Worm (Caenorhabditis elegans) whole organism, L1 larva: ENCODE results near the gene txt-12.

Source experiments
- C04F5.9 ChIP-seq: sonication (generic microtip); optimal IDR thresholded peaks from 2 replicates; lab custom pipeline; 2016; ENCODE audit warnings: missing genetic modification characterization, missing compliant biosample characterization
- C16A3.4 ChIP-seq: fragments of 150-350 bp; optimal IDR thresholded peaks from 2 replicates; lab custom pipeline; 2014; ENCODE audit warnings: missing biosample characterization, missing genetic modification characterization
- C34B4.2 ChIP-seq: sonication (generic microtip); optimal IDR thresholded peaks from 2 replicates; lab custom pipeline; 2017; ENCODE audit warnings: mild to moderate bottlenecking, missing genetic modification characterization, missing compliant biosample characterization
- F16B12.6 ChIP-seq: fragments of 150-350 bp; optimal IDR thresholded peaks from 2 replicates; lab custom pipeline; 2014; ENCODE audit warnings: missing biosample characterization, missing genetic modification characterization
- Y116A8C.19 ChIP-seq: sonication (generic microtip); optimal IDR thresholded peaks from 2 replicates; lab custom pipeline; 2016; ENCODE audit warnings: missing compliant biosample characterization, missing genetic modification characterization, borderline replicate concordance
- aha-1 ChIP-seq: fragments of 150-350 bp; optimal IDR thresholded peaks from 2 replicates; lab custom pipeline; 2014; ENCODE audit warnings: missing biosample characterization, missing genetic modification characterization
- alr-1 ChIP-seq: fragments of 200-800 bp; sonication (Bioruptor generic); optimal IDR thresholded peaks from 2 replicates; lab custom pipeline; 2018; ENCODE audit warnings: borderline replicate concordance, mild to moderate bottlenecking, missing genetic modification characterization, missing compliant biosample characterization
- aly-2 ChIP-seq: fragments of 150-350 bp; optimal IDR thresholded peaks from 2 replicates; lab custom pipeline; 2014; ENCODE audit warnings: missing biosample characterization, missing genetic modification characterization
- ama-1 ChIP-seq: fragments of 150-350 bp; optimal IDR thresholded peaks from 2 replicates; lab custom pipeline; 2014
- ceh-82 ChIP-seq, 3 experiments: fragments of 150-350 bp in 1 of 3; sonication (generic microtip) in 2 of 3; optimal IDR thresholded peaks; 2 replicates each; lab custom pipeline; 2014 to 2017; ENCODE audit warnings: missing biosample characterization in 3 of 3, missing genetic modification characterization in 3 of 3
- ceh-90 ChIP-seq: sonication (generic microtip); optimal IDR thresholded peaks from 2 replicates; lab custom pipeline; 2016; ENCODE audit warnings: missing genetic modification characterization, missing compliant biosample characterization
- efl-1 ChIP-seq, 4 experiments: fragments of 150-350 bp; optimal IDR thresholded peaks in 3 of 4; peaks in 1 of 4; 1 replicate in 1 of 4; 2 replicates in 3 of 4; lab custom pipeline; 2014; ENCODE audit warnings: missing biosample characterization in 2 of 4, missing genetic modification characterization in 2 of 4, missing genetic modification reagents in 2 of 4
- efl-3 ChIP-seq: fragments of 200-800 bp; sonication (Bioruptor generic); optimal IDR thresholded peaks from 2 replicates; lab custom pipeline; 2018; ENCODE audit warnings: mild to moderate bottlenecking, missing genetic modification characterization, missing compliant biosample characterization
- egl-13 ChIP-seq: sonication (generic microtip); optimal IDR thresholded peaks from 2 replicates; lab custom pipeline; 2016; ENCODE audit warnings: missing genotype, missing genetic modification reagents, missing genetic modification characterization, missing compliant biosample characterization
- elt-2 ChIP-seq: sonication (generic microtip); optimal IDR thresholded peaks from 2 replicates; lab custom pipeline; 2016; ENCODE audit warnings: missing genetic modification characterization, mild to moderate bottlenecking, inconsistent platforms, missing compliant biosample characterization, missing genetic modification reagents
- ets-5 ChIP-seq: fragments of 200-800 bp; sonication (Bioruptor generic); IDR thresholded peaks from 2 replicates; pipeline ENCODE4 v1.3.6; 2022; ENCODE audit warnings: missing genetic modification characterization, missing compliant biosample characterization
- fkh-4 ChIP-seq: sonication (generic microtip); optimal IDR thresholded peaks from 2 replicates; lab custom pipeline; 2016; ENCODE audit warnings: missing compliant biosample characterization, missing genetic modification characterization, borderline replicate concordance
- fkh-8 ChIP-seq: sonication (generic microtip); optimal IDR thresholded peaks from 2 replicates; lab custom pipeline; 2016; ENCODE audit warnings: mild to moderate bottlenecking, missing genetic modification characterization, missing compliant biosample characterization
- grh-1 ChIP-seq: fragments of 200-800 bp; sonication (Bioruptor generic); IDR thresholded peaks from 2 replicates; pipeline ENCODE4 v1.3.6; 2022; ENCODE audit warnings: missing genetic modification reagents, missing genetic modification characterization, missing compliant biosample characterization
- hlh-17 ChIP-seq: fragments of 200-800 bp; sonication (Bioruptor generic); optimal IDR thresholded peaks from 2 replicates; lab custom pipeline; 2018; ENCODE audit warnings: missing genetic modification characterization, mild to moderate bottlenecking, missing compliant biosample characterization, moderate library complexity, borderline replicate concordance
- hlh-4 ChIP-seq: sonication (generic microtip); optimal IDR thresholded peaks from 2 replicates; lab custom pipeline; 2016; ENCODE audit warnings: mild to moderate bottlenecking, missing genetic modification characterization, missing compliant biosample characterization
- irx-1 ChIP-seq: sonication (generic microtip); optimal IDR thresholded peaks from 2 replicates; lab custom pipeline; 2016; ENCODE audit warnings: missing genetic modification characterization, missing compliant biosample characterization
- jun-1 ChIP-seq: fragments of 150-350 bp; optimal IDR thresholded peaks from 2 replicates; lab custom pipeline; 2014; ENCODE audit warnings: missing biosample characterization, missing genetic modification reagents, missing genetic modification characterization
- lin-39 ChIP-seq: fragments of 150-350 bp; optimal IDR thresholded peaks from 2 replicates; lab custom pipeline; 2014; ENCODE audit warnings: missing biosample characterization, missing genetic modification reagents, missing genetic modification characterization
- lir-3 ChIP-seq: sonication (generic microtip); optimal IDR thresholded peaks from 2 replicates; lab custom pipeline; 2016; ENCODE audit warnings: mild to moderate bottlenecking, missing genetic modification characterization, moderate library complexity, missing compliant biosample characterization; ENCODE audit not compliant: poor library complexity
- mab-9 ChIP-seq: fragments of 200-800 bp; sonication (Bioruptor generic); IDR thresholded peaks from 2 replicates; pipeline ENCODE4 v1.3.6; 2022; ENCODE audit warnings: missing genetic modification reagents, missing genetic modification characterization, missing compliant biosample characterization
- mef-2 ChIP-seq: fragments of 150-350 bp; optimal IDR thresholded peaks from 2 replicates; lab custom pipeline; 2014; ENCODE audit warnings: missing biosample characterization, missing genetic modification characterization
- mep-1 ChIP-seq: fragments of 150-350 bp; optimal IDR thresholded peaks from 2 replicates; lab custom pipeline; 2014; ENCODE audit warnings: missing biosample characterization, missing genetic modification characterization
- nhr-12 ChIP-seq: sonication (generic microtip); optimal IDR thresholded peaks from 2 replicates; lab custom pipeline; 2017; ENCODE audit warnings: missing biosample characterization, missing genetic modification characterization
- nhr-19 ChIP-seq: fragments of 200-800 bp; sonication (Bioruptor generic); conservative IDR thresholded peaks from 2 replicates; pipeline ENCODE4 v1.3.6; 2022; ENCODE audit warnings: missing genetic modification characterization, missing compliant biosample characterization
- nhr-20 ChIP-seq: sonication (generic microtip); optimal IDR thresholded peaks from 2 replicates; lab custom pipeline; 2016; ENCODE audit warnings: mild to moderate bottlenecking, missing genetic modification characterization, missing compliant biosample characterization
- nhr-237 ChIP-seq: fragments of 150-350 bp; optimal IDR thresholded peaks from 2 replicates; lab custom pipeline; 2014; ENCODE audit warnings: missing biosample characterization, missing genetic modification characterization
- nhr-47 ChIP-seq: sonication (generic microtip); optimal IDR thresholded peaks from 2 replicates; lab custom pipeline; 2016; ENCODE audit warnings: mild to moderate bottlenecking, missing genetic modification characterization, moderate library complexity, missing compliant biosample characterization
- nhr-85 ChIP-seq: sonication (generic microtip); peaks from one replicate; lab custom pipeline; 2016; ENCODE audit warnings: missing genetic modification characterization, inconsistent platforms, missing compliant biosample characterization
- pax-3 ChIP-seq: fragments of 200-800 bp; sonication (Bioruptor generic); optimal IDR thresholded peaks from 2 replicates; lab custom pipeline; 2018; ENCODE audit warnings: mild to moderate bottlenecking, missing genetic modification characterization, moderate library complexity, missing compliant biosample characterization
- pqm-1 ChIP-seq: sonication (generic microtip); optimal IDR thresholded peaks from 3 replicates; lab custom pipeline; 2017; ENCODE audit warnings: missing biosample characterization, missing genetic modification characterization
- rnt-1 ChIP-seq: sonication (generic microtip); optimal IDR thresholded peaks from 2 replicates; lab custom pipeline; 2016; ENCODE audit warnings: mild to moderate bottlenecking, missing genetic modification characterization, moderate library complexity, missing compliant biosample characterization
- snu-23 ChIP-seq: sonication (generic microtip); optimal IDR thresholded peaks from 2 replicates; lab custom pipeline; 2016; ENCODE audit warnings: missing genetic modification characterization, missing compliant biosample characterization
- sptf-1 ChIP-seq: fragments of 150-350 bp; optimal IDR thresholded peaks from 2 replicates; lab custom pipeline; 2014; ENCODE audit warnings: missing biosample characterization, missing genetic modification characterization
- unc-30 ChIP-seq: sonication (generic microtip); optimal IDR thresholded peaks from 2 replicates; lab custom pipeline; 2017; ENCODE audit warnings: missing biosample characterization, missing genetic modification characterization
- unc-62 ChIP-seq: fragments of 150-350 bp; optimal IDR thresholded peaks from 2 replicates; lab custom pipeline; 2014; ENCODE audit warnings: missing biosample characterization, missing genetic modification reagents, missing genetic modification characterization
- unc-86 ChIP-seq: sonication (generic microtip); optimal IDR thresholded peaks from 2 replicates; lab custom pipeline; 2016; ENCODE audit warnings: missing genetic modification characterization, missing compliant biosample characterization
- vab-15 ChIP-seq: sonication (generic microtip); optimal IDR thresholded peaks from 2 replicates; lab custom pipeline; 2017; ENCODE audit warnings: missing genotype, mild to moderate bottlenecking, missing genetic modification characterization, missing compliant biosample characterization
- zip-4 ChIP-seq: fragments of 200-800 bp; sonication (Bioruptor generic); optimal IDR thresholded peaks from 2 replicates; lab custom pipeline; 2018; ENCODE audit warnings: mild to moderate bottlenecking, missing genetic modification characterization, moderate library complexity, missing compliant biosample characterization
- ztf-11 ChIP-seq, 2 experiments: sonication (generic microtip); optimal IDR thresholded peaks; 2 replicates each; lab custom pipeline; 2016 to 2017; ENCODE audit warnings: missing genetic modification characterization in 2 of 2, missing biosample characterization in 1 of 2, missing compliant biosample characterization in 1 of 2

Gene txt-12

DNA sequence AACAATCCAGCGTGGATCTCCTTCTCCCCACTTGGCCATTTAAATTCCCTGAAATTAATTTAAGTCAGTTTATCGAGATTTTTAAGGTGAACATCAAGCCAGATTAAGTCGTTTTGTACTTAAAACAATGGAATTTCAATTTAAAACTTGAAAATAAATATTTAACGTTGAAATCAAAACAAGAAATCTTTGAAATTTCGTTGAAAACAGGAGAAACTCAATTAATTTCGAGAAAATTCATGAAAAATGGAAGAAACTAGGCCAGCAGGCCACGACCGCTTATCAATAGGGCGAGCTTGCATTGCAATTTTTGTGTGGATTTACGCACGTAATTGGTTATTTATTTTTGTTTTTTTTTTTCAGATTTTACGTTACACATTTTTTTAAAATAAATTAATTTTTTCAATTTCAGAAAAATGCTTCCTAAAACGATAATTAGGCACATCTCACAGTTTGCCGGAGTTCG lies 7.4 kb upstream of the txt-12 start, which contains the start of the genes ahsa-1 and C01G10.7 (continued):
- peak; percentile 48 for TF ChIP-seq F16B12.6 (tag; lab: Kevin White, UChicago)
- peak in 1 of 2 experiments; percentile 94 for TF ChIP-seq ztf-11 (tag; optimal IDR thresholded peaks at IDR 0.05; lab: Kevin White, UChicago)
- no peak for TF ChIP-seq unc-62
- TF ChIP-seq aly-2 (tag; lab: Kevin White, UChicago): peak; percentile 38
- TF ChIP-seq nhr-12: no peak
- TF ChIP-seq efl-3 (GFP tag; lab: Kevin White, UChicago): no peak
- TF ChIP-seq fkh-4 (tag; lab: Kevin White, UChicago): peak; percentile 94
- peak; percentile 75 for TF ChIP-seq lin-39 (tag; lab: Kevin White, UChicago)
- TF ChIP-seq lir-3 (tag; lab: Kevin White, UChicago): peak; percentile 97
- peak; percentile 93 for TF ChIP-seq C16A3.4 (tag; lab: Kevin White, UChicago)
- peak; percentile 74 for TF ChIP-seq grh-1
- TF ChIP-seq nhr-85 (tag; lab: Kevin White, UChicago): peak; percentile 97
- peak; percentile 87 for TF ChIP-seq nhr-19 (GFP tag; lab: Robert Waterston, UW)
- no peak for TF ChIP-seq mef-2 (tag; lab: Kevin White, UChicago)
- TF ChIP-seq ceh-82 (tag; optimal IDR thresholded peaks at IDR 0.05; lab: Kevin White, UChicago): peak; percentile 83 to 91 (median 87)
- TF ChIP-seq ets-5 (GFP tag; lab: Robert Waterston, UW): no peak
- no peak for TF ChIP-seq hlh-17 (GFP tag; lab: Kevin White, UChicago)
- TF ChIP-seq mab-9 (GFP tag; lab: Robert Waterston, UW): peak; percentile 73
- TF ChIP-seq C04F5.9: peak; percentile 88
- peak; percentile 99 for TF ChIP-seq rnt-1 (tag; lab: Kevin White, UChicago)
- TF ChIP-seq sptf-1 (tag; lab: Kevin White, UChicago): no peak
- TF ChIP-seq zip-4 (GFP tag; lab: Kevin White, UChicago): peak; percentile 33
- peak; percentile 61 for TF ChIP-seq jun-1 (tag; lab: Kevin White, UChicago)
- TF ChIP-seq efl-1 (optimal IDR thresholded peaks at IDR 0.05; lab: Kevin White, UChicago): peak; percentile 84 to 85
- peak; percentile 83 to 97 for TF ChIP-seq efl-1 (GFP tag; optimal IDR thresholded peaks at IDR 0.05 in 1 of 2; lab: Kevin White, UChicago)
- TF ChIP-seq ama-1: peak; percentile 25
- TF ChIP-seq unc-86: peak; percentile 85
- peak; percentile 34 for TF ChIP-seq hlh-4 (tag; lab: Kevin White, UChicago)
- peak; percentile 95 for TF ChIP-seq snu-23 (GFP tag; lab: Kevin White, UChicago)
- peak; percentile 92 for TF ChIP-seq fkh-8 (tag; lab: Kevin White, UChicago)
- peak; percentile 96 for TF ChIP-seq mep-1
- TF ChIP-seq alr-1: no peak
- peak; percentile 92 for TF ChIP-seq irx-1 (tag; lab: Kevin White, UChicago)
- TF ChIP-seq ceh-90 (tag; lab: Kevin White, UChicago): peak; percentile 92
- TF ChIP-seq vab-15 (tag; lab: Kevin White, UChicago): peak; percentile 93
- TF ChIP-seq pax-3 (tag; lab: Kevin White, UChicago): peak; percentile 99
- peak; percentile 36 for TF ChIP-seq aha-1 (tag; lab: Kevin White, UChicago)
- TF ChIP-seq egl-13: no peak
- no peak for TF ChIP-seq unc-30 (tag; lab: Kevin White, UChicago)
- TF ChIP-seq Y116A8C.19: peak; percentile 69
- TF ChIP-seq elt-2 (tag; lab: Kevin White, UChicago): peak; percentile 69
- TF ChIP-seq C34B4.2 (tag; lab: Kevin White, UChicago): no peak
- TF ChIP-seq pqm-1 (tag; lab: Kevin White, UChicago): no peak
- peak; percentile 94 for TF ChIP-seq nhr-47 (tag; lab: Kevin White, UChicago)
- TF ChIP-seq nhr-237 (tag; lab: Kevin White, UChicago): peak; percentile 77
- peak; percentile 92 for TF ChIP-seq nhr-20 (tag; lab: Kevin White, UChicago)
- TF ChIP-seq, all 84 proteins: peak for 62
